Fruit fly (Drosophila melanogaster): ENCODE data around the gene CG7886.

DNA sequence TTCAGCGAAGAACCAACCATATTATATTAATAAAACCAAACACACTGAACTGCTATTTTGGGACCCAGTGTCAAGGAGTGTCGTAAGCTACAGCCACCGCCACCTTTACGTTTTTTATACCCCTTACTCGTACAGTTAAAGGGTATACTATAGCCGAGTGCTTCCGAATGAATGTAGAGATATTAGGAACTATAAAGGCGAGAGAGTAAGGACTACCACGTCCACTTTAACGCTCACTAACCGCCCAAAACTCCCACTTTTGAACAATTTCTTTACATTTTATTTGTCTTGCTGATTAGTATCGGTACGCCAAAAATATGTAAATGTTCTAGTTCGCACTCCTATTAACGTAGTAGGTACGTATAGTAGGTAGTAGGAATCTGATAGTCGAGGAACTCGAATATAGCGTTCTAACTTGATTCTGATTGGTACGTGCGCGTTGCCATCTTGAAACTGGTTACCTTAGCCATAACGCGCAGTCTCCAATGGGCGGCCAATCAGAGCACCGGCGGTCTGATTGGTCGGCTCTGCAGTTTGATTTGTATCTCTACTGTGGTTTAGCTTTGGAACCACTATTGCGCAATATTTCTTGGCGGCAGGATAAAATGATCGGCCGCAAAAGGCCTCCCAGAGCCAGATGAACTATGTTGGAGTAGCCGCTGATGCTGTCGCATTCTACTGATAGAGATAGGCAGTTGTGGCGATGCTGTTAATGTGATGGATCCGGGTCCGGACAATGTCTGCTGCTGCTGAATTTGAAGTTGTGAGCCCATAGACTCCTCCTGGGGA is 13.7 kb upstream of the CG7886 start:
- TF ChIP-seq CG8632 (GFP tag; optimal IDR thresholded peaks at IDR 0.05) (no peak), Gug (GFP tag; IDR thresholded peaks at IDR 0.05) (no peak), CG6276 (GFP tag; optimal IDR thresholded peaks at IDR 0.05) (peak; percentile 50), vri (GFP tag; optimal IDR thresholded peaks at IDR 0.05) (no peak), CG6854 (GFP tag; optimal IDR thresholded peaks at IDR 0.05) (no peak), CG3032 (tag; optimal IDR thresholded peaks at IDR 0.05) (peak; percentile 39), Ets96B (tag; optimal IDR thresholded peaks at IDR 0.05) (peak; percentile 33), CG16779 (tag; optimal IDR thresholded peaks at IDR 0.05) (no peak), CG11902 (GFP tag; optimal IDR thresholded peaks at IDR 0.05) (no peak), CG34406 (GFP tag; optimal IDR thresholded peaks at IDR 0.05) (no peak), Lpt (GFP tag; optimal IDR thresholded peaks at IDR 0.05) (no peak), CG32006 (GFP tag; optimal IDR thresholded peaks at IDR 0.05) (peak; percentile 64), OdsH (GFP tag; optimal IDR thresholded peaks at IDR 0.05) (peak; percentile 33), CG8319 (GFP tag; optimal IDR thresholded peaks at IDR 0.05) (no peak)

Measured in whole organism, prepupa.